Worm (Caenorhabditis elegans) whole organism, young adult: ENCODE results near the gene ZC317.2.

Experiments used
- ceh-100 ChIP-seq: fragments of 200-800 bp; sonication (Bioruptor generic); IDR thresholded peaks from 2 replicates; pipeline ENCODE4 v1.3.6; 2022; ENCODE audit warnings: missing genetic modification reagents, missing genetic modification characterization, missing compliant biosample characterization
- snpc-1.1 ChIP-seq: sonication (generic microtip); optimal IDR thresholded peaks from 2 replicates; lab custom pipeline; 2017; ENCODE audit warnings: missing genetic modification characterization, mild to moderate bottlenecking, missing compliant biosample characterization, antibody characterized with exemption, moderate library complexity, missing genotype, missing genetic modification reagents; ENCODE audit not compliant: insufficient read depth
- tlf-1 ChIP-seq: fragments of 200-800 bp; sonication (Bioruptor generic); optimal IDR thresholded peaks from 2 replicates; lab custom pipeline; 2018; ENCODE audit warnings: mild to moderate bottlenecking, missing genetic modification characterization, missing compliant biosample characterization

DNA sequence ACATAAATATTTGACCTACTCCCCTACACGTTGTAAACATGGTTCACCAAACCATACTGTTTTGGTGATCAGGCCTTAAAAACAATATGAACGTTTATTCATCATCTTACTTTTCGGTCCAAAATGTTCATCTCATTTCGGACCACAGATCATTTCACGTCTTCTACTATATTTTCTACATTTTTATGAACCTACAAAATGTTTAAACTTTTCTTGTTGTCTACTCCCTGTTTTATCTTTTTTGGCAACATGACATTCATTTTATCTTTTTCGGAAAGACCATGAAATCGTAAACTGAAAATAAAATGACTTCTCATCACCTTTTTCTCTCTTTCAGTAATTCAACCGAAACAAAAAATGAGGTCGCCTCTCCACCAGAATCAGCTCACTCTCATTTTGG lies 32.0 kb upstream of the ZC317.2 start, which contains the start of gene rhr-1:
- TF ChIP-seq tlf-1 (no peak), ceh-100 (GFP tag; lab: Robert Waterston, UW) (no peak), snpc-1.1 (no peak)
